Worm (Caenorhabditis elegans) whole organism, mixed stage, embryonic: Measurements from ENCODE around the gene cki-1.

ENCODE experiments used
- M03D4.4 ChIP-seq: sonication (generic microtip); optimal IDR thresholded peaks from 2 replicates; lab custom pipeline; 2017; ENCODE audit warnings: mild to moderate bottlenecking, missing genetic modification characterization, missing compliant biosample characterization
- bed-3 ChIP-seq: fragments of 200-800 bp; sonication (Bioruptor generic); optimal IDR thresholded peaks from 3 replicates; lab custom pipeline; 2018; ENCODE audit warnings: mild to moderate bottlenecking, missing genetic modification characterization, moderate library complexity, missing compliant biosample characterization
- ceh-39 ChIP-seq: fragments of 150-350 bp; optimal IDR thresholded peaks from 2 replicates; lab custom pipeline; 2014; ENCODE audit warnings: missing biosample characterization, missing genetic modification characterization
- ceh-43 ChIP-seq: fragments of 200-800 bp; sonication (Bioruptor generic); optimal IDR thresholded peaks from 2 replicates; lab custom pipeline; 2018; ENCODE audit warnings: mild to moderate bottlenecking, missing genetic modification characterization, moderate library complexity, missing compliant biosample characterization
- ceh-83 ChIP-seq: fragments of 200-800 bp; sonication (Bioruptor generic); optimal IDR thresholded peaks from 2 replicates; lab custom pipeline; 2018; ENCODE audit warnings: mild to moderate bottlenecking, missing genetic modification characterization, missing compliant biosample characterization
- ces-1 ChIP-seq: fragments of 150-350 bp; optimal IDR thresholded peaks from 2 replicates; lab custom pipeline; 2014; ENCODE audit warnings: missing biosample characterization, missing genetic modification reagents, missing genetic modification characterization
- cnd-1 ChIP-seq: fragments of 200-800 bp; sonication (Bioruptor generic); optimal IDR thresholded peaks from 2 replicates; lab custom pipeline; 2018; ENCODE audit warnings: mild to moderate bottlenecking, missing genetic modification characterization, missing compliant biosample characterization
- drap-1 ChIP-seq: fragments of 200-800 bp; sonication (Bioruptor generic); optimal IDR thresholded peaks from 3 replicates; lab custom pipeline; 2018; ENCODE audit warnings: mild to moderate bottlenecking, missing genetic modification characterization, missing compliant biosample characterization
- elt-1 ChIP-seq: sonication (generic microtip); optimal IDR thresholded peaks from 2 replicates; lab custom pipeline; 2017; ENCODE audit warnings: missing genetic modification characterization, mild to moderate bottlenecking, missing compliant biosample characterization, antibody characterized with exemption, moderate library complexity, borderline replicate concordance; ENCODE audit not compliant: insufficient read depth
- elt-3 ChIP-seq: fragments of 150-350 bp; optimal IDR thresholded peaks from 2 replicates; lab custom pipeline; 2014; ENCODE audit warnings: missing biosample characterization, missing genetic modification characterization
- flh-1 ChIP-seq: fragments of 200-800 bp; sonication (Bioruptor generic); optimal IDR thresholded peaks from 2 replicates; lab custom pipeline; 2018; ENCODE audit warnings: mild to moderate bottlenecking, missing genetic modification characterization, moderate library complexity, missing compliant biosample characterization
- ham-2 ChIP-seq: fragments of 200-800 bp; sonication (Bioruptor generic); optimal IDR thresholded peaks from 2 replicates; lab custom pipeline; 2018; ENCODE audit warnings: mild to moderate bottlenecking, missing genetic modification characterization, missing compliant biosample characterization
- hlh-1 ChIP-seq: fragments of 150-350 bp; optimal IDR thresholded peaks from 2 replicates; lab custom pipeline; 2014; ENCODE audit warnings: missing biosample characterization, missing genetic modification reagents, missing genetic modification characterization
- lin-13 ChIP-seq: fragments of 150-350 bp; optimal IDR thresholded peaks from 2 replicates; lab custom pipeline; 2014; ENCODE audit warnings: missing biosample characterization, missing genetic modification characterization
- lin-32 ChIP-seq: fragments of 200-800 bp; sonication (Bioruptor generic); optimal IDR thresholded peaks from 2 replicates; lab custom pipeline; 2018; ENCODE audit warnings: mild to moderate bottlenecking, missing genetic modification characterization, missing compliant biosample characterization
- lsy-2 ChIP-seq: fragments of 150-350 bp; optimal IDR thresholded peaks from 2 replicates; lab custom pipeline; 2014; ENCODE audit warnings: missing biosample characterization, missing genetic modification characterization
- mab-5 ChIP-seq: fragments of 150-350 bp; optimal IDR thresholded peaks from 2 replicates; lab custom pipeline; 2014; ENCODE audit warnings: missing biosample characterization, missing genetic modification characterization
- mep-1 ChIP-seq: fragments of 150-350 bp; optimal IDR thresholded peaks from 2 replicates; lab custom pipeline; 2017; ENCODE audit warnings: missing biosample characterization, missing genetic modification reagents, missing genetic modification characterization, inconsistent platforms
- mls-2 ChIP-seq: sonication (generic microtip); optimal IDR thresholded peaks from 2 replicates; lab custom pipeline; 2016; ENCODE audit warnings: mild to moderate bottlenecking, missing genetic modification characterization, moderate library complexity, missing compliant biosample characterization
- nhr-12 ChIP-seq: fragments of 150-350 bp; optimal IDR thresholded peaks from 2 replicates; lab custom pipeline; 2014; ENCODE audit warnings: missing biosample characterization, missing genetic modification characterization
- nhr-237 ChIP-seq: fragments of 150-350 bp; optimal IDR thresholded peaks from 2 replicates; lab custom pipeline; 2014; ENCODE audit warnings: missing biosample characterization, missing genetic modification characterization
- nhr-28 ChIP-seq: fragments of 150-350 bp; optimal IDR thresholded peaks from 2 replicates; lab custom pipeline; 2014; ENCODE audit warnings: missing biosample characterization, missing genetic modification characterization
- nhr-76 ChIP-seq: sonication (generic microtip); optimal IDR thresholded peaks from 2 replicates; lab custom pipeline; 2017; ENCODE audit warnings: missing biosample characterization, missing genetic modification characterization
- pha-4 ChIP-seq: fragments of 150-350 bp; optimal IDR thresholded peaks from 2 replicates; lab custom pipeline; 2018; ENCODE audit warnings: missing biosample characterization, missing genetic modification reagents, missing genetic modification characterization
- snpc-4 ChIP-seq: fragments of 150-350 bp; optimal IDR thresholded peaks from 2 replicates; lab custom pipeline; 2014; ENCODE audit warnings: missing biosample characterization, missing genetic modification characterization
- sptf-1 ChIP-seq: sonication (generic microtip); optimal IDR thresholded peaks from 2 replicates; lab custom pipeline; 2017; ENCODE audit warnings: mild to moderate bottlenecking, missing genetic modification characterization, moderate library complexity, missing compliant biosample characterization
- unc-39 ChIP-seq: fragments of 150-350 bp; optimal IDR thresholded peaks from 2 replicates; lab custom pipeline; 2014; ENCODE audit warnings: missing biosample characterization, missing genetic modification characterization
- unc-62 ChIP-seq: fragments of 150-350 bp; optimal IDR thresholded peaks from 2 replicates; lab custom pipeline; 2014; ENCODE audit warnings: missing biosample characterization, missing genetic modification reagents, missing genetic modification characterization
- ztf-11 ChIP-seq: fragments of 150-350 bp; optimal IDR thresholded peaks from 2 replicates; lab custom pipeline; 2014; ENCODE audit warnings: missing biosample characterization, missing genetic modification characterization

cki-1 gene

ce11 chrII:7765456-7765855 lies 45.6 kb upstream of the cki-1 start, which contains the start of gene srh-39:
Gene srh-39 (minus strand): TSS chrII:7765556.
- TF ChIP-seq drap-1 = no peak
- no peak for TF ChIP-seq mep-1 (tag; lab: Kevin White, UChicago)
- no peak for TF ChIP-seq nhr-237 (tag; lab: Kevin White, UChicago)
- no peak for TF ChIP-seq sptf-1 (tag; lab: Kevin White, UChicago)
- no peak for TF ChIP-seq lin-13 (tag; lab: Kevin White, UChicago)
- TF ChIP-seq flh-1 (GFP tag; lab: Kevin White, UChicago) = no peak
- TF ChIP-seq M03D4.4 = no peak
- TF ChIP-seq bed-3 (GFP tag; lab: Kevin White, UChicago) = no peak
- TF ChIP-seq mls-2 (tag; lab: Kevin White, UChicago) = no peak
- no peak for TF ChIP-seq lin-32 (GFP tag; lab: Kevin White, UChicago)

ce11 chrII:7769254-7769653 lies 41.8 kb upstream of the cki-1 start:
- TF ChIP-seq ham-2 (GFP tag; lab: Kevin White, UChicago) (no peak), snpc-4 (tag; lab: Kevin White, UChicago) (no peak), sptf-1 (tag; lab: Kevin White, UChicago) (no peak), bed-3 (GFP tag; lab: Kevin White, UChicago) (no peak), nhr-237 (tag; lab: Kevin White, UChicago) (no peak), flh-1 (GFP tag; lab: Kevin White, UChicago) (no peak), drap-1 (no peak)

- no peak for TF ChIP-seq lin-13 (tag; lab: Kevin White, UChicago)
- TF ChIP-seq ces-1 (GFP tag; lab: Kevin White, UChicago) = no peak
- no peak for TF ChIP-seq mls-2 (tag; lab: Kevin White, UChicago)
- no peak for TF ChIP-seq unc-62 (GFP tag; lab: Kevin White, UChicago)
- TF ChIP-seq ham-2 (GFP tag; lab: Kevin White, UChicago) = no peak
- TF ChIP-seq drap-1 = no peak
- TF ChIP-seq sptf-1 (tag; lab: Kevin White, UChicago) = no peak
- no peak for TF ChIP-seq ztf-11 (tag; lab: Kevin White, UChicago)
- no peak for TF ChIP-seq cnd-1 (tag; lab: Kevin White, UChicago)
- TF ChIP-seq flh-1 (GFP tag; lab: Kevin White, UChicago) = no peak
- no peak for TF ChIP-seq mab-5 (tag; lab: Kevin White, UChicago)
These were observed 40.8 kb upstream of the cki-1 start for ce11 chrII:7770253-7770652.

- TF ChIP-seq unc-39 = no peak
- no peak for TF ChIP-seq elt-3 (tag; lab: Kevin White, UChicago)
- TF ChIP-seq M03D4.4 = no peak
- TF ChIP-seq bed-3 (GFP tag; lab: Kevin White, UChicago) = no peak
- no peak for TF ChIP-seq lsy-2 (tag; lab: Kevin White, UChicago)
These were observed 39.1 kb upstream of the cki-1 start, which contains the start of gene C06A8.8 for ce11 chrII:7771917-7772316. Gene C06A8.8 (minus strand): TSS chrII:7772017.

- no peak for TF ChIP-seq elt-1 (tag; lab: Kevin White, UChicago)
These were observed 38.6 kb upstream of the cki-1 start, which contains the start of gene C06A8.6 for ce11 chrII:7772411-7772810. Gene C06A8.6 (plus strand): TSS chrII:7772499.

- TF ChIP-seq flh-1 (GFP tag; lab: Kevin White, UChicago) (no peak), mls-2 (tag; lab: Kevin White, UChicago) (no peak), ceh-83 (GFP tag; lab: Kevin White, UChicago) (no peak), snpc-4 (tag; lab: Kevin White, UChicago) (no peak), nhr-28 (tag; lab: Kevin White, UChicago) (no peak), elt-3 (tag; lab: Kevin White, UChicago) (no peak), pha-4 (tag; lab: Kevin White, UChicago) (no peak), M03D4.4 (no peak), unc-62 (GFP tag; lab: Kevin White, UChicago) (no peak), bed-3 (GFP tag; lab: Kevin White, UChicago) (no peak), hlh-1 (tag; lab: Kevin White, UChicago) (no peak), nhr-12 (tag; lab: Kevin White, UChicago) (no peak), sptf-1 (tag; lab: Kevin White, UChicago) (no peak), drap-1 (no peak), ceh-43 (GFP tag; lab: Kevin White, UChicago) (no peak), nhr-76 (tag; lab: Kevin White, UChicago) (no peak), ceh-39 (tag; lab: Kevin White, UChicago) (no peak)
- TF ChIP-seq, all 35 proteins: peak for 0
These were observed 37.5 kb upstream of the cki-1 start for ce11 chrII:7773427-7773993.
